Worm (Caenorhabditis elegans) whole organism, L2 larva: Measurements from ENCODE around the gene dct-12.

ENCODE experiments used
- R02D3.7 ChIP-seq: fragments of 150-350 bp; optimal IDR thresholded peaks from 2 replicates; lab custom pipeline; 2014; ENCODE audit warnings: missing biosample characterization, missing genetic modification characterization
- Y55F3AM.14 ChIP-seq: fragments of 200-800 bp; sonication (Bioruptor generic); optimal IDR thresholded peaks from 2 replicates; lab custom pipeline; 2018; ENCODE audit warnings: mild to moderate bottlenecking, missing genetic modification characterization, missing compliant biosample characterization
- ZK546.5 ChIP-seq: sonication (generic microtip); optimal IDR thresholded peaks from 2 replicates; lab custom pipeline; 2017; ENCODE audit warnings: missing biosample characterization, missing genetic modification characterization
- alr-1 ChIP-seq: fragments of 150-350 bp; optimal IDR thresholded peaks from 2 replicates; lab custom pipeline; 2014; ENCODE audit warnings: missing biosample characterization, missing genetic modification characterization
- aly-2 ChIP-seq: fragments of 150-350 bp; optimal IDR thresholded peaks from 2 replicates; lab custom pipeline; 2014; ENCODE audit warnings: missing biosample characterization, missing genetic modification characterization
- ama-1 ChIP-seq: fragments of 150-350 bp; optimal IDR thresholded peaks from 2 replicates; lab custom pipeline; 2018; ENCODE audit warnings: inconsistent platforms
- blmp-1 ChIP-seq: sonication (generic microtip); optimal IDR thresholded peaks from 2 replicates; lab custom pipeline; 2017; ENCODE audit warnings: missing genetic modification characterization, mild to moderate bottlenecking, missing compliant biosample characterization, antibody characterized with exemption, moderate library complexity; ENCODE audit not compliant: insufficient read depth
- crh-2 ChIP-seq: sonication (generic microtip); optimal IDR thresholded peaks from 2 replicates; lab custom pipeline; 2017; ENCODE audit warnings: missing biosample characterization, missing genetic modification characterization
- dmd-4 ChIP-seq: sonication (generic microtip); optimal IDR thresholded peaks from 2 replicates; lab custom pipeline; 2017; ENCODE audit warnings: missing biosample characterization, missing genetic modification characterization
- egl-27 ChIP-seq: sonication (generic microtip); optimal IDR thresholded peaks from 3 replicates; lab custom pipeline; 2017; ENCODE audit warnings: missing biosample characterization, missing genetic modification reagents, missing genetic modification characterization
- elt-1 ChIP-seq: fragments of 150-350 bp; optimal IDR thresholded peaks from 2 replicates; lab custom pipeline; 2014; ENCODE audit warnings: missing biosample characterization, missing genetic modification characterization
- elt-3 ChIP-seq: sonication (generic microtip); optimal IDR thresholded peaks from 2 replicates; lab custom pipeline; 2017; ENCODE audit warnings: missing biosample characterization, missing genetic modification characterization
- gmeb-1 ChIP-seq: fragments of 150-350 bp; optimal IDR thresholded peaks from 2 replicates; lab custom pipeline; 2014; ENCODE audit warnings: missing biosample characterization, missing genetic modification characterization
- mab-5 ChIP-seq: fragments of 150-350 bp; optimal IDR thresholded peaks from 2 replicates; lab custom pipeline; 2014; ENCODE audit warnings: missing biosample characterization, missing genetic modification characterization
- mbf-1 ChIP-seq: sonication (generic microtip); optimal IDR thresholded peaks from 2 replicates; lab custom pipeline; 2017; ENCODE audit warnings: missing biosample characterization, missing genetic modification characterization
- nhr-10 ChIP-seq: sonication (generic microtip); optimal IDR thresholded peaks from 2 replicates; lab custom pipeline; 2017; ENCODE audit warnings: missing biosample characterization, missing genetic modification characterization
- nhr-11 ChIP-seq: fragments of 150-350 bp; optimal IDR thresholded peaks from 2 replicates; lab custom pipeline; 2014; ENCODE audit warnings: missing biosample characterization, missing genetic modification characterization
- nhr-12 ChIP-seq: fragments of 150-350 bp; optimal IDR thresholded peaks from 2 replicates; lab custom pipeline; 2014; ENCODE audit warnings: missing biosample characterization, missing genetic modification characterization
- nhr-129 ChIP-seq: fragments of 150-350 bp; optimal IDR thresholded peaks from 2 replicates; lab custom pipeline; 2014; ENCODE audit warnings: missing biosample characterization, missing genetic modification characterization
- nhr-21 ChIP-seq: fragments of 150-350 bp; optimal IDR thresholded peaks from 2 replicates; lab custom pipeline; 2014; ENCODE audit warnings: missing biosample characterization, missing genetic modification characterization
- nhr-23 ChIP-seq: fragments of 150-350 bp; optimal IDR thresholded peaks from 2 replicates; lab custom pipeline; 2014; ENCODE audit warnings: missing biosample characterization, missing genetic modification reagents, missing genetic modification characterization
- nhr-237 ChIP-seq: fragments of 150-350 bp; optimal IDR thresholded peaks from 2 replicates; lab custom pipeline; 2014; ENCODE audit warnings: missing biosample characterization, missing genetic modification characterization
- nhr-25 ChIP-seq: fragments of 150-350 bp; sonication (generic microtip); optimal IDR thresholded peaks from 3 replicates; lab custom pipeline; 2014; ENCODE audit warnings: missing biosample characterization, missing genetic modification characterization
- nhr-6 ChIP-seq: fragments of 150-350 bp; optimal IDR thresholded peaks from 2 replicates; lab custom pipeline; 2014; ENCODE audit warnings: missing biosample characterization, missing genetic modification characterization
- nhr-77 ChIP-seq: fragments of 150-350 bp; optimal IDR thresholded peaks from 2 replicates; lab custom pipeline; 2014; ENCODE audit warnings: missing biosample characterization, missing genetic modification characterization
- sem-4 ChIP-seq: fragments of 150-350 bp; optimal IDR thresholded peaks from 2 replicates; lab custom pipeline; 2014; ENCODE audit warnings: missing biosample characterization, missing genetic modification reagents, missing genetic modification characterization
- sma-3 ChIP-seq: sonication (generic microtip); optimal IDR thresholded peaks from 2 replicates; lab custom pipeline; 2016; ENCODE audit warnings: missing genetic modification reagents, missing genetic modification characterization, missing compliant biosample characterization
- sma-9 ChIP-seq, 2 experiments: fragments of 150-350 bp in 1 of 2; sonication (generic microtip) in 1 of 2; optimal IDR thresholded peaks; 2 replicates each; lab custom pipeline; 2014 to 2016; ENCODE audit warnings: missing genetic modification characterization in 2 of 2, mild to moderate bottlenecking in 1 of 2, missing biosample characterization in 1 of 2, missing compliant biosample characterization in 1 of 2, missing genetic modification reagents in 1 of 2, moderate library complexity in 1 of 2
- unc-39 ChIP-seq: fragments of 150-350 bp; optimal IDR thresholded peaks from 2 replicates; lab custom pipeline; 2014; ENCODE audit warnings: missing biosample characterization, missing genetic modification characterization
- unc-55 ChIP-seq: fragments of 150-350 bp; sonication (generic microtip); optimal IDR thresholded peaks from 3 replicates; lab custom pipeline; 2014; ENCODE audit warnings: missing biosample characterization, missing genetic modification reagents, missing genetic modification characterization
- ztf-1 ChIP-seq: fragments of 200-800 bp; sonication (Bioruptor generic); conservative IDR thresholded peaks from 2 replicates; pipeline ENCODE4 v1.3.6; 2022; ENCODE audit warnings: missing genetic modification characterization, missing compliant biosample characterization
- ztf-4 ChIP-seq: fragments of 150-350 bp; optimal IDR thresholded peaks from 2 replicates; lab custom pipeline; 2014; ENCODE audit warnings: missing biosample characterization, missing genetic modification characterization

The dct-12 gene

ce11 chrII:12425644-12426222 is 6.5 kb downstream of the dct-12 start, which contains the start of gene daf-22 (continued):
- TF ChIP-seq sma-9 (GFP tag; optimal IDR thresholded peaks at IDR 0.05; lab: Kevin White, UChicago) (peak; percentile 57), sma-9 (tag; optimal IDR thresholded peaks at IDR 0.05; lab: Kevin White, UChicago) (no peak), nhr-25 (no peak)

- no peak for TF ChIP-seq blmp-1 (tag; lab: Kevin White, UChicago)
- TF ChIP-seq sma-9 (GFP tag; optimal IDR thresholded peaks at IDR 0.05; lab: Kevin White, UChicago), result no peak
- no peak for TF ChIP-seq sma-9 (tag; optimal IDR thresholded peaks at IDR 0.05; lab: Kevin White, UChicago)
- TF ChIP-seq sma-3, result no peak
- TF ChIP-seq elt-3 (tag; lab: Kevin White, UChicago), result no peak
- no peak for TF ChIP-seq nhr-11 (tag; lab: Kevin White, UChicago)
- TF ChIP-seq unc-39 (tag; lab: Kevin White, UChicago), result no peak
- no peak for TF ChIP-seq aly-2
- no peak for TF ChIP-seq crh-2 (tag; lab: Kevin White, UChicago)
- no peak for TF ChIP-seq elt-1
- TF ChIP-seq nhr-237 (tag; lab: Kevin White, UChicago), result no peak
- no peak for TF ChIP-seq unc-55 (GFP tag; lab: Kevin White, UChicago)
- no peak for TF ChIP-seq ama-1 (lab: Kevin White, UChicago)
- TF ChIP-seq nhr-21 (tag; lab: Kevin White, UChicago), result no peak
Measured at ce11 chrII:12420486-12420885, 11.8 kb downstream of the dct-12 start, which contains the start of gene sre-26. Gene sre-26, minus strand, starts transcription at chrII:12420586.

- TF ChIP-seq mab-5 (tag; lab: Kevin White, UChicago), result no peak
- no peak for TF ChIP-seq mbf-1 (tag; lab: Kevin White, UChicago)
- peak; percentile 10 for TF ChIP-seq sma-9 (GFP tag; optimal IDR thresholded peaks at IDR 0.05; lab: Kevin White, UChicago)
- TF ChIP-seq sma-9 (tag; optimal IDR thresholded peaks at IDR 0.05; lab: Kevin White, UChicago), result no peak
Measured at ce11 chrII:12417996-12418395, 14.3 kb downstream of the dct-12 start.

ce11 chrII:12417514-12417913 is 14.7 kb downstream of the dct-12 start, which contains the start of gene sre-27:
Gene sre-27, minus strand, starts transcription at chrII:12417614.
- no peak for TF ChIP-seq nhr-21 (tag; lab: Kevin White, UChicago)
- no peak for TF ChIP-seq gmeb-1 (tag; lab: Kevin White, UChicago)
- no peak for TF ChIP-seq elt-3 (tag; lab: Kevin White, UChicago)
- no peak for TF ChIP-seq dmd-4

ce11 chrII:12414805-12415204 is 17.5 kb downstream of the dct-12 start, which contains the start of gene Y57A10C.11:
Gene Y57A10C.11, minus strand, starts transcription at chrII:12414905.
- TF ChIP-seq unc-55 (GFP tag; lab: Kevin White, UChicago) (no peak), sma-9 (GFP tag; optimal IDR thresholded peaks at IDR 0.05; lab: Kevin White, UChicago) (no peak), sma-9 (tag; optimal IDR thresholded peaks at IDR 0.05; lab: Kevin White, UChicago) (no peak), nhr-129 (tag; lab: Kevin White, UChicago) (no peak), ZK546.5 (tag; lab: Kevin White, UChicago) (no peak), aly-2 (no peak), egl-27 (no peak), ztf-1 (GFP tag; lab: Robert Waterston, UW) (no peak), alr-1 (tag; lab: Kevin White, UChicago) (no peak), nhr-6 (tag; lab: Kevin White, UChicago) (no peak), crh-2 (tag; lab: Kevin White, UChicago) (no peak), nhr-77 (tag; lab: Kevin White, UChicago) (no peak), elt-1 (no peak), nhr-10 (tag; lab: Kevin White, UChicago) (no peak), nhr-23 (no peak), elt-3 (tag; lab: Kevin White, UChicago) (no peak), nhr-12 (tag; lab: Kevin White, UChicago) (no peak), ztf-4 (no peak), R02D3.7 (tag; lab: Kevin White, UChicago) (no peak), Y55F3AM.14 (GFP tag; lab: Kevin White, UChicago) (no peak), sem-4 (tag; lab: Kevin White, UChicago) (no peak)
